Fruit fly (Drosophila melanogaster) S2 (cell line): ENCODE results near the gene Inx5.

Experiments
- CG8478 ChIP-seq: fragments of >200 bp; optimal IDR thresholded peaks from 2 replicates; lab custom pipeline; 2018
- CTCF ChIP-seq, 2 experiments: fragments of >200 bp; optimal IDR thresholded peaks; 2 replicates each; lab custom pipeline; 2018

Inx5 gene

DNA sequence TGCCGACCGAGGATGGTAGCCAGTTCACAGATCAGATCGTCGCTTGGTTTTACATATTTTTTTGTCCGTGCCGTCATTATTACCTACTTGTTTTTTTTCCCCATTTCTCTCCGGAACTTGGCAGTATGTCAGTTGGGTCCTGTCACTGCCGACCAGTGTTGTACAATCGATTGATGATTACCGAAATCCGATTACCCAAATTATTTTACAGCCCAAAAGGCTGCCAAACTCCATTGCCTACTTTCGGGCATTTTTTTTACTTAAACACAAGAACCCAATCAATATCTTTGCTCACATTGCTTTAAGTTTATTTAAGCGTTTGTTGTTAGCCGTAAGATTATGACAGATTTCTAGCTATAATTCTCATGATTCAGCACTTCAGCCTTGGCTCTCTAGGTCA, at the start of gene Inx5:
Gene Inx5, minus strand, starts transcription at position 93 of the 400 bp plus-strand sequence.
- TF ChIP-seq CTCF (optimal IDR thresholded peaks at IDR 0.05; lab: Kevin White, UChicago), result peak in 1 of 2 experiments; percentile 16
- no peak for TF ChIP-seq CG8478 (lab: Kevin White, UChicago)

DNA sequence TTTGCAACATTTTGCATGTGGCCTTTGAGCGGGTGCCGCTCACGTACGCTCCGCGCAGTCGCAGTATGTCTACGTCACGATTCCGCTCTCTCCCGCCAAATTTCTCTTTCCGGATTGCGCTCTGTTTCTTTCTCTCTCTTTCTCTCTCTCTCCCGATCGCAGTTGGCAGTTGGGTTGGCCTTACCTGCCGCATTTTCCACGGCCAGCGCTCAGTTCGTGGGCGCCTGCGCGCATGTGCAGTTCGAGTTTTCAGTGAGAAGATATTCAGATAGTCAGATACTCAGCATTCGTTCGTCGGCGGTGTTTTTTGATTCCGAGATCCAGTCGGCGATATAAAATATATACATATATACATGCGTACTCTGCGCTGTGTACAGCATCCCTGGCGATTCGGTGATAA, 49.7 kb upstream of the Inx5 start, which contains the start of gene CG7884:
Gene CG7884, plus strand, starts transcription at position 208 of the 400 bp plus-strand sequence.
- TF ChIP-seq CG8478 (lab: Kevin White, UChicago) (no peak), CTCF (optimal IDR thresholded peaks at IDR 0.05; lab: Kevin White, UChicago) (no peak)

- TF ChIP-seq CG8478 (lab: Kevin White, UChicago) (no peak), CTCF (optimal IDR thresholded peaks at IDR 0.05; lab: Kevin White, UChicago) (no peak)
Observed at dm6 chrX:19216671-19217070, 46.0 kb upstream of the Inx5 start.

dm6 chrX:19215215-19215614, 44.5 kb upstream of the Inx5 start, which contains the start of gene Muc18B:
TSS of gene Muc18B (plus strand) at chrX:19215515.
- TF ChIP-seq CTCF (optimal IDR thresholded peaks at IDR 0.05; lab: Kevin White, UChicago) (no peak), CG8478 (lab: Kevin White, UChicago) (no peak)

DNA sequence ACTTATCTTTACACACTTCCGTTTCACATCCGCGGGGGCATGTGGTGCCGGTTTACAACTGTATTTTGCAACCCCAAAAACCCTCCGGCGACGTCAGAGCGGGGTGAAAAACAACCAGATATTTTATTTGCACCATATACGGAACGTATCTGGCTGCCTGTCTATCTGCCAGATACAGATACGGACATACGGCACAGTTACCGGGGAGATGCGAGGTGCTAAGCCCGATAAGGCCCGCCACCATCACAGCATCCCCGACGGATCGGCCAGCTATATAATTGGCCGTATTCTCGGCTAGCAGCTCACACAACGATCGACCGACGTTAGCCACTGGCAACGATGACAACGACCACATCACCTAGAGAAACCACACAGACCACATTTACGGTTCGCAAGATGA, 42.3 kb upstream of the Inx5 start, which contains the start of gene Mur18B:
Gene Mur18B, plus strand, starts transcription at position 301 of the 400 bp plus-strand sequence.
- TF ChIP-seq CTCF (optimal IDR thresholded peaks at IDR 0.05; lab: Kevin White, UChicago) (no peak), CG8478 (lab: Kevin White, UChicago) (no peak)

dm6 chrX:19211982-19212381, 41.3 kb upstream of the Inx5 start, which contains the start of gene CG14195:
TSS of gene CG14195 (minus strand) at chrX:19212082.
- TF ChIP-seq CTCF (optimal IDR thresholded peaks at IDR 0.05; lab: Kevin White, UChicago), result no peak
- TF ChIP-seq CG8478 (lab: Kevin White, UChicago), result no peak

- TF ChIP-seq CTCF (optimal IDR thresholded peaks at IDR 0.05; lab: Kevin White, UChicago), result peak; percentile 58 to 67
- TF ChIP-seq CG8478 (lab: Kevin White, UChicago), result no peak
Observed at dm6 chrX:19208014-19208413, 37.3 kb upstream of the Inx5 start, which contains the start of gene Ulp1. TSS of gene Ulp1 (minus strand) at chrX:19208187.

- TF ChIP-seq CTCF (optimal IDR thresholded peaks at IDR 0.05; lab: Kevin White, UChicago) (no peak), CG8478 (lab: Kevin White, UChicago) (no peak)
Observed at dm6 chrX:19201630-19202029, 30.9 kb upstream of the Inx5 start, which contains the start of gene CG7990. TSS of gene CG7990 (minus strand) at chrX:19201979.

- TF ChIP-seq CTCF (optimal IDR thresholded peaks at IDR 0.05; lab: Kevin White, UChicago) (peak in 1 of 2 experiments; percentile 4), CG8478 (lab: Kevin White, UChicago) (no peak)
Observed at dm6 chrX:19193336-19193735, 22.7 kb upstream of the Inx5 start, which contains the start of the genes CG7914 and CG14194. TSS of gene CG7914 (minus strand) at chrX:19193448. TSS of gene CG14194 (plus strand) at chrX:19193555.

- TF ChIP-seq CG8478 (lab: Kevin White, UChicago), result no peak
- TF ChIP-seq CTCF (optimal IDR thresholded peaks at IDR 0.05; lab: Kevin White, UChicago), result no peak
Observed at dm6 chrX:19191597-19191996, 20.9 kb upstream of the Inx5 start.

- TF ChIP-seq CTCF (optimal IDR thresholded peaks at IDR 0.05; lab: Kevin White, UChicago) (no peak), CG8478 (lab: Kevin White, UChicago) (no peak)
Observed at dm6 chrX:19191050-19191449, 20.4 kb upstream of the Inx5 start.

DNA sequence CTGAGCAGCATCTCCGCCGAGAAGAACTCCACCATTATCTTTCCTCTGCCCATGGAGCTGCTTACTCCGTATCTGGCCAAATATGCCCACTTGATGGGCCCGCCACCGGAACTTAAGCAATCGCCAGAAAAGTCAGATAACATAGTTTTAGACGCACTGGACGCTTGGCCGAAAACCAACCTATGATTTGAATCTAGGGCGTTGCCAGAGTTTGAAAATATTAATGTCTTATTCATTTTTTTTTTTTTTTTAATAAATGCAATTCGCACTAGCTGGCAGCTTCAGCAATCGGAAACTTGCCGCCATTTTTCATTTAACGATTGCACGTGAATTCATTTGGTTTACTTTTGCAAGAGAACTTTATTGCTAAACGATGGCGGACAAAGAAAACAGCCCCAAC, 19.2 kb upstream of the Inx5 start, which contains the start of gene HP1D3csd:
Gene HP1D3csd, plus strand, starts transcription at position 312 of the 400 bp plus-strand sequence.
- no peak for TF ChIP-seq CG8478 (lab: Kevin White, UChicago)
- peak in 1 of 2 experiments; percentile 49 for TF ChIP-seq CTCF (optimal IDR thresholded peaks at IDR 0.05; lab: Kevin White, UChicago)

DNA sequence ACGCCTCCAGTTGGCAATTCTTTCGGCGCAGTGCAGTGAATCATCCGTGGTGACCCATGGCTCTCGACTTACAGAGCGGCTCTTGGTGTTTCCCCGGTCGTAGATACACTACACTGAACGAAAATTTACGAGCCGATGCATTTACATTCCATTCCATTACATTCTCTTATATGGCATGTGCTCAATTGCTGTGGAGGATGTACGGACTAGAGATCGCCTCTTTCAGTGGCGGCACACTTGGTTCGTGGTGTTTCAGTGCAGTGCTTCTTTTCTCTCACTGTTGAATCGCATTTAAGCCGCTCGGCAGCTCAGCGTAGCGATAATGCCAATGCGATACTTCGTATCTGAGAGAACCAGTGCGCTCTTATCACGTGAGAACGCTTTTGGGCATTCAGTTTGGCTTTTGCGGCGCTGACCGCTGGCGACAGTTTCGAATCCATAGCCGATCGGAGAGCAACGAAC, 17.0 kb upstream of the Inx5 start, which contains the start of gene Mec2:
Gene Mec2, plus strand, starts transcription at position 412 of the 462 bp plus-strand sequence.
- TF ChIP-seq CTCF (optimal IDR thresholded peaks at IDR 0.05; lab: Kevin White, UChicago), result no peak
- TF ChIP-seq CG8478 (lab: Kevin White, UChicago), result no peak

DNA sequence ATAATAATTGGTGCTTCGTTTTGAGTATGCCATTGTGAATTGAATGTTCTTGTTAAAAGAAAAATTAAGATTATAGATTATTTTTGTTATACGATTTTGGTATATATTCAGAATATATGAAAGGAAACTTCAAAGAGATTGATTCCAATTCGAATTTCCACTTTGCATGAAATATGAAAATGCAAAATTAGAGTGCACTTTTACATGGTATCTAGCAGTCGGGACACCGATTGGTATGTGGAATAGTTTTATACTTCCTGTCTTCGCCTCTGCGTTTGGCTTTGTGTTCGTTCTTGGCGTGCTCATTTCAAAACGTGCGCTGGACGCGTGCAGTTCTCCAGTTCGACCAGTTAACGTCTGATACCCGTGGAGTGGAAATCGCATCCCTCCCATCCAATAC, 12.4 kb upstream of the Inx5 start, which contains the start of gene CG33253:
Gene CG33253, plus strand, starts transcription at position 301 of the 400 bp plus-strand sequence.
- no peak for TF ChIP-seq CG8478 (lab: Kevin White, UChicago)
- TF ChIP-seq CTCF (optimal IDR thresholded peaks at IDR 0.05; lab: Kevin White, UChicago), result no peak

DNA sequence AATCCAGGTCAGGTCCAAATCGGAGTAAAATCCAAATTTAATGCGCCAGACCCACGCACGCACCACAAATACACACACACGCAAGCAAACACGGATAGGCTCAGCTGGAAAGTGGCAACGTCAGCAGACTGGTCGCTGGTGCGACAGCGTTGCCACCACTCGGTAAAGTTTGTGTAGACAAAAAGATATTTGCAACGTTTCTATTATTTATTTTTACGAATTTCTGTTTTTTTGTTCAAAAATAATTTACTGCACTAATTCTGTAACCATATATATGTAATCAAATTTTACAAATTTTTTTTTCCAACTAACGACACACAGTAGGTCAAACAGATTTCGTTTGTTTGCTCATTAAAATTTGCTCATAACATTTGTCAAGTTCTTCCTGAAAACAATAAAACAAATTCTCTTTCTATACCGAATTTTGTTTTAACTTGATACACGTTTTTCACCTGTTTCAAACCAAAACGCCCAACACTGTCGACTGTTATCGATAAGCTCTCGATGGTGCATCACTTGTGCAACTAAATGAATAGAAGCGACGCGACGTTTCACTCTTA, 9.1 kb upstream of the Inx5 start, which contains the start of the genes CG7556 and CG7453:
Gene CG7556, minus strand, starts transcription at position 135 of the 560 bp plus-strand sequence.
Gene CG7453, plus strand, starts transcription at position 478 of the 560 bp plus-strand sequence.
- TF ChIP-seq CG8478 (lab: Kevin White, UChicago), result no peak
- no peak for TF ChIP-seq CTCF (optimal IDR thresholded peaks at IDR 0.05; lab: Kevin White, UChicago)
